Fruit fly (Drosophila melanogaster): ENCODE data around the gene CG8136.

CG8136 gene

dm6 chr3R:8718356-8718755 lies 2.8 kb upstream of the CG8136 start, which contains the start of gene Cks85A:
Gene Cks85A (minus strand): TSS chr3R:8718456.
- 0 out of 3 replicates have a peak, but pooled peaks have one; percentile 22 for TF ChIP-seq CG6163 (GFP tag; IDR thresholded peaks at IDR 0.05)
- TF ChIP-seq CG8119 (GFP tag; IDR thresholded peaks at IDR 0.05): no peak

dm6 chr3R:8718898-8719297 lies 2.3 kb upstream of the CG8136 start, which contains the start of gene CG11760:
Gene CG11760 (plus strand): TSS chr3R:8719198.
- TF ChIP-seq CG15336 (GFP tag; IDR thresholded peaks at IDR 0.05) (no peak), CG8632 (GFP tag; optimal IDR thresholded peaks at IDR 0.05) (no peak), CG32006 (GFP tag; optimal IDR thresholded peaks at IDR 0.05) (no peak), Hr39 (GFP tag; optimal IDR thresholded peaks at IDR 0.05) (no peak), net (GFP tag; optimal IDR thresholded peaks at IDR 0.05) (no peak), CG16779 (tag; optimal IDR thresholded peaks at IDR 0.05) (no peak), vri (GFP tag; optimal IDR thresholded peaks at IDR 0.05) (no peak)

- TF ChIP-seq CG4318 (GFP tag; optimal IDR thresholded peaks at IDR 0.05) (no peak), spab (GFP tag; optimal IDR thresholded peaks at IDR 0.05) (no peak), Smox (GFP tag; optimal IDR thresholded peaks at IDR 0.05) (no peak), Eip78C (GFP tag) (no peak), CG31627 (GFP tag; optimal IDR thresholded peaks at IDR 0.05) (no peak), Sox14 (GFP tag; optimal IDR thresholded peaks at IDR 0.05) (no peak), CG16779 (tag; optimal IDR thresholded peaks at IDR 0.05) (no peak)
Measured at dm6 chr3R:8722962-8723548, 1.9 kb downstream of the CG8136 start, which contains the start of gene nom. Gene nom (plus strand): TSS chr3R:8723174.

dm6 chr3R:8725179-8725578 lies 4.0 kb downstream of the CG8136 start, which contains the start of gene ouib:
Gene ouib (plus strand): TSS chr3R:8725479.
- no peak for TF ChIP-seq OdsH (GFP tag; optimal IDR thresholded peaks at IDR 0.05)
- TF ChIP-seq Gug (GFP tag; IDR thresholded peaks at IDR 0.05): no peak
- no peak for TF ChIP-seq CG10669 (GFP tag; optimal IDR thresholded peaks at IDR 0.05)
- no peak for TF ChIP-seq Hr39 (GFP tag; optimal IDR thresholded peaks at IDR 0.05)
- no peak for TF ChIP-seq Sox15 (GFP tag; optimal IDR thresholded peaks at IDR 0.05)
- TF ChIP-seq CG10631 (GFP tag; optimal IDR thresholded peaks at IDR 0.05): no peak

- TF ChIP-seq fd85E (GFP tag; optimal IDR thresholded peaks at IDR 0.05): no peak
- TF ChIP-seq esn (GFP tag; optimal IDR thresholded peaks at IDR 0.05): peak; percentile 25
Measured at dm6 chr3R:8726632-8727031, 5.5 kb downstream of the CG8136 start, which contains the start of gene CG8159. Gene CG8159 (plus strand): TSS chr3R:8726854.

dm6 chr3R:8729542-8729941 lies 8.4 kb downstream of the CG8136 start, which contains the start of gene ranshi:
Gene ranshi (minus strand): TSS chr3R:8729693.
- TF ChIP-seq Ets21C (GFP tag; optimal IDR thresholded peaks at IDR 0.05): no peak
- TF ChIP-seq fd59A (GFP tag; optimal IDR thresholded peaks at IDR 0.05): no peak
- no peak for TF ChIP-seq Ets96B (tag; optimal IDR thresholded peaks at IDR 0.05)
- no peak for TF ChIP-seq Met (GFP tag; optimal IDR thresholded peaks at IDR 0.05)
- no peak for TF ChIP-seq CG34406 (GFP tag; optimal IDR thresholded peaks at IDR 0.05)
- TF ChIP-seq eg (GFP tag; IDR thresholded peaks at IDR 0.05): no peak
- no peak for TF ChIP-seq net (GFP tag; optimal IDR thresholded peaks at IDR 0.05)
- TF ChIP-seq fd85E (GFP tag; optimal IDR thresholded peaks at IDR 0.05): no peak
- no peak for TF ChIP-seq Eip75B (GFP tag; optimal IDR thresholded peaks at IDR 0.05)
- TF ChIP-seq CG3032 (tag; optimal IDR thresholded peaks at IDR 0.05): no peak
- TF ChIP-seq CG31627 (GFP tag; optimal IDR thresholded peaks at IDR 0.05): no peak
- no peak for TF ChIP-seq CG10631 (GFP tag; optimal IDR thresholded peaks at IDR 0.05)
- TF ChIP-seq svp (GFP tag): no peak
- no peak for TF ChIP-seq CG8319 (GFP tag; optimal IDR thresholded peaks at IDR 0.05)
- no peak for TF ChIP-seq CG6808 (GFP tag; optimal IDR thresholded peaks at IDR 0.05)
- TF ChIP-seq Blimp-1 (GFP tag; optimal IDR thresholded peaks at IDR 0.05): no peak
- TF ChIP-seq Eip78C (GFP tag): no peak
